Worm (Caenorhabditis elegans): ENCODE results near the gene clec-80.
A peak's percentile ranks its signal among the peaks of the same experiment; 100 is the strongest.

Gene clec-80

DNA sequence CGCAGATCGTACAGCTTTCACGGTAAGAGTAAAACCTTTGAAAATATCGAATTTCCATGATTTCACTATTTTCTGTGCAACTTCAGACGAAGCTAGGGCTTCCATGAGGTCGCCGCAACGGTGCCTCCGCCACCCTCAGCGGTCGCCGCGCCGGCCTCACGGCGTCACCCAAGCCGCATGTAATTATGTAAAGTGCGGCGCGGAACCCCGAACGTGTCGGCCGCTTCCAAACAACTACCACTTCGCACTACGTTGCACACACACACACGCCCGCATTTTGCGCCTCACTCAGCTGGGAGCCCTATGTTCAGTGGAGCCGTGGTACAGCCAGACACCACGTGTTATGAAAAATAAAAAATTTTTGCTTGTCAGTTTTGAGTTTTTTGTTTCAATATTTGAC is 6.5 kb upstream of the clec-80 start:
- TF ChIP-seq T22C8.4 (GFP tag; IDR thresholded peaks at IDR 0.05) (no peak), flt-1 (GFP tag; IDR thresholded peaks at IDR 0.05) (0 out of 2 replicates have a peak, but pooled peaks have one; percentile 35)

- TF ChIP-seq med-1 (GFP tag; optimal IDR thresholded peaks at IDR 0.05; ENCODE audit: insufficient read depth) (no peak), klf-2 (GFP tag; conservative IDR thresholded peaks at IDR 0.05) (no peak), cog-1 (tag; optimal IDR thresholded peaks at IDR 0.05) (no peak), flt-1 (GFP tag; IDR thresholded peaks at IDR 0.05) (no peak), T22C8.4 (GFP tag; IDR thresholded peaks at IDR 0.05) (no peak), ref-1 (GFP tag; conservative IDR thresholded peaks at IDR 0.05) (no peak), ztf-23 (GFP tag; IDR thresholded peaks at IDR 0.05) (no peak), ztf-29 (GFP tag; IDR thresholded peaks at IDR 0.05) (no peak), tab-1 (GFP tag; IDR thresholded peaks at IDR 0.05) (no peak)
These were observed 3.9 kb upstream of the clec-80 start, which contains the start of gene Y54G2A.13 for ce11 chrIV:2819633-2820032. Gene Y54G2A.13, minus strand, starts transcription at chrIV:2819733.

ce11 chrIV:2820408-2820807 is 3.1 kb upstream of the clec-80 start, which contains the start of gene Y54G2A.37:
Gene Y54G2A.37, plus strand, starts transcription at chrIV:2820708.
- TF ChIP-seq ztf-29 (GFP tag; IDR thresholded peaks at IDR 0.05) (no peak), med-1 (GFP tag; optimal IDR thresholded peaks at IDR 0.05; ENCODE audit: insufficient read depth) (no peak), ref-1 (GFP tag; conservative IDR thresholded peaks at IDR 0.05) (no peak), ztf-23 (GFP tag; IDR thresholded peaks at IDR 0.05) (no peak), cog-1 (tag; optimal IDR thresholded peaks at IDR 0.05) (no peak), T22C8.4 (GFP tag; IDR thresholded peaks at IDR 0.05) (no peak), klf-2 (GFP tag; conservative IDR thresholded peaks at IDR 0.05) (no peak), tab-1 (GFP tag; IDR thresholded peaks at IDR 0.05) (no peak), flt-1 (GFP tag; IDR thresholded peaks at IDR 0.05) (no peak)

ce11 chrIV:2825460-2826103 is 2.0 kb downstream of the clec-80 start:
- TF ChIP-seq ztf-29 (GFP tag; IDR thresholded peaks at IDR 0.05) (no peak), tab-1 (GFP tag; IDR thresholded peaks at IDR 0.05) (no peak), flt-1 (GFP tag; IDR thresholded peaks at IDR 0.05) (no peak), klf-2 (GFP tag; conservative IDR thresholded peaks at IDR 0.05) (no peak), med-1 (GFP tag; optimal IDR thresholded peaks at IDR 0.05; ENCODE audit: insufficient read depth) (no peak), cog-1 (tag; optimal IDR thresholded peaks at IDR 0.05) (no peak), T22C8.4 (GFP tag; IDR thresholded peaks at IDR 0.05) (no peak), ref-1 (GFP tag; conservative IDR thresholded peaks at IDR 0.05) (no peak)

DNA sequence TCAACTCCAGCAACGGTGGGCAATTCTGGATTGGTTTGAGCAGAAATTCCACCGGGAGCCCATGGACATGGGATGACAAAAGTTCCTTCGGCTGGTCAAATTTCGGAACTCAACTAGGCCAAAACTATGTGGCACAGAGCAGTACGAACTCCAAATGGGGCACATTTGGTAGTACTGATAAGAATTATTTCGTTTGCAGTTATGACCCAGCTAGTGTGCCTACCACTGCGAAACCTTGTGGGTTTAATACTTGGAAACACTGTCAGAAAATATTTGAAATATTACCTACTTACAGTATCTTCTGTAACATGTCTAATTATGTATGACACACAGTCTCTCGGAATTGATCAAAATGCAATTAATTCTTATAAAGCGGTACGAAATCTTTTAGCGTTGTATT is 2.8 kb downstream of the clec-80 start:
- TF ChIP-seq klf-2 (GFP tag; conservative IDR thresholded peaks at IDR 0.05) (no peak), T22C8.4 (GFP tag; IDR thresholded peaks at IDR 0.05) (no peak), med-1 (GFP tag; optimal IDR thresholded peaks at IDR 0.05; ENCODE audit: insufficient read depth) (no peak), ref-1 (GFP tag; conservative IDR thresholded peaks at IDR 0.05) (no peak), ztf-23 (GFP tag; IDR thresholded peaks at IDR 0.05) (no peak), tab-1 (GFP tag; IDR thresholded peaks at IDR 0.05) (no peak), cog-1 (tag; optimal IDR thresholded peaks at IDR 0.05) (no peak), flt-1 (GFP tag; IDR thresholded peaks at IDR 0.05) (no peak), ztf-29 (GFP tag; IDR thresholded peaks at IDR 0.05) (no peak)

ce11 chrIV:2832587-2832986 is 9.0 kb downstream of the clec-80 start, which contains the start of the genes Y54G2A.48 and pudl-1:
Gene Y54G2A.48, minus strand, starts transcription at chrIV:2832687.
Gene pudl-1, plus strand, starts transcription at chrIV:2832906.
- TF ChIP-seq tab-1 (GFP tag; IDR thresholded peaks at IDR 0.05) = no peak
- TF ChIP-seq ztf-29 (GFP tag; IDR thresholded peaks at IDR 0.05) = no peak
- TF ChIP-seq T22C8.4 (GFP tag; IDR thresholded peaks at IDR 0.05) = no peak
- no peak for TF ChIP-seq ref-1 (GFP tag; conservative IDR thresholded peaks at IDR 0.05)
- TF ChIP-seq flt-1 (GFP tag; IDR thresholded peaks at IDR 0.05) = no peak
- no peak for TF ChIP-seq klf-2 (GFP tag; conservative IDR thresholded peaks at IDR 0.05)
- TF ChIP-seq ztf-23 (GFP tag; IDR thresholded peaks at IDR 0.05) = no peak
- no peak for TF ChIP-seq cog-1 (tag; optimal IDR thresholded peaks at IDR 0.05)
- no peak for TF ChIP-seq med-1 (GFP tag; optimal IDR thresholded peaks at IDR 0.05; ENCODE audit: insufficient read depth)

DNA sequence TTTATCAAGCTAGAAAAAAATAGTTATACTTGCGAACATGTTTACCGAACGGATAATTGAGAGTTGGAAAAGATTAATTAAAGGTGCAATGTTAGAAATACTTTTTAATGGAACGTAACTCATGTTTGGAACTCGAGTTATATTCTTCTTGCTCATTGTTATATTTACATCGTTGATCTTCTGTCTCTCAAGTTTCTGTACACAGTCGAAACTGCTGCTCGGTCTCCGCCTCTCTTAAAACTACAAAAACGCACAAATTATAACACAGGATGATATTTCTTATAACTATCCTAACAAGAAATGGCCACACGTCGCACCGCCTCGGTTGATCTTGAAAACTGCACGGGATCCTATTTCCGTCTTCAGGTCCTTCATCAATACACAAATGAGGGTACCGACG is 11.0 kb downstream of the clec-80 start, which contains the start of gene pudl-2:
Gene pudl-2 (plus strand): TSS at position 301 of the 400 bp plus-strand sequence.
- TF ChIP-seq T22C8.4 (GFP tag; IDR thresholded peaks at IDR 0.05) (no peak), klf-2 (GFP tag; conservative IDR thresholded peaks at IDR 0.05) (no peak), ztf-23 (GFP tag; IDR thresholded peaks at IDR 0.05) (no peak), flt-1 (GFP tag; IDR thresholded peaks at IDR 0.05) (no peak), ref-1 (GFP tag; conservative IDR thresholded peaks at IDR 0.05) (no peak)

DNA sequence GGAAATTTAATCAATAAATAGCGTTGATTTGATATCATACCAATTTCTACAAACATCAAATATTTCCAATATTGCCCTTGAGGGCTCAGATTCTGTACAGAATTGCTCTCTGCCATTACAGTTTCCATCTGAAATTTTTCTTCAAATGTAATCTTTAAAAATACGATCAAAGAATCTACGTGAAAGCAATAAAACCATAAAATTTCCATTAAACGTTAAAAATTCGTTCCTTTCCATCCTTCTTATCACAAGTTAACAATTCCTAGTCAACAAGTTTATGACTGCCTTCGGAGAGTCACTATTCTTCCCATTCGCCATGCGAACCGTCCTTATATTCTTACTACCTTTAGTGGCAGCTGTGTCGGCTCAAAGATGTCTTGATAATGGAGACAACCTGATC is 11.8 kb downstream of the clec-80 start, which contains the start of gene clec-82:
Gene clec-82 (plus strand): TSS at position 301 of the 400 bp plus-strand sequence.
- TF ChIP-seq ref-1 (GFP tag; conservative IDR thresholded peaks at IDR 0.05) (no peak), med-1 (GFP tag; optimal IDR thresholded peaks at IDR 0.05; ENCODE audit: insufficient read depth) (no peak), klf-2 (GFP tag; conservative IDR thresholded peaks at IDR 0.05) (no peak), cog-1 (tag; optimal IDR thresholded peaks at IDR 0.05) (no peak), flt-1 (GFP tag; IDR thresholded peaks at IDR 0.05) (no peak), ztf-29 (GFP tag; IDR thresholded peaks at IDR 0.05) (no peak), ztf-23 (GFP tag; IDR thresholded peaks at IDR 0.05) (no peak)

DNA sequence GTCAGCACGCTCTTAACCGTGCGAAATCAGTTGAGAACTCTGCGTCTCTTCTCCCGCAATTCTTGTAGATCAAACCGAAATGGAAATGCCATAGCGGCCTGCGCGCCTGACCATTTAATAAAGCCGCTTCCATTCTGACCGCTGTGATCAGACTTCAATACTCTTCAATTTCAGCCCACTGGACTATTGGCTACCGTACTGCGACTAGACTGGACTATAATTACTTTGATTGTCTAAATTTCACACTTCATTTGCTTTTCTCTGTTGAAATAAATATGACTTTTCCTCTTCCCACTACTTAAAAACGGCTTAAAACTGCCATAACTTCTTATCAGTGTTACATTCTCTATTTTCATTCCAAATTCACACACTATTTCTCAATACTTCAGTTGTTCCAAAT is 14.8 kb downstream of the clec-80 start, which contains the start of gene Y54G2A.7:
Gene Y54G2A.7 (plus strand): TSS at position 301 of the 400 bp plus-strand sequence.
- TF ChIP-seq ztf-29 (GFP tag; IDR thresholded peaks at IDR 0.05) = no peak
- no peak for TF ChIP-seq ztf-23 (GFP tag; IDR thresholded peaks at IDR 0.05)
- TF ChIP-seq tab-1 (GFP tag; IDR thresholded peaks at IDR 0.05) = no peak
- TF ChIP-seq cog-1 (tag; optimal IDR thresholded peaks at IDR 0.05) = no peak
- no peak for TF ChIP-seq med-1 (GFP tag; optimal IDR thresholded peaks at IDR 0.05; ENCODE audit: insufficient read depth)
- no peak for TF ChIP-seq T22C8.4 (GFP tag; IDR thresholded peaks at IDR 0.05)
- TF ChIP-seq flt-1 (GFP tag; IDR thresholded peaks at IDR 0.05) = no peak
- TF ChIP-seq ref-1 (GFP tag; conservative IDR thresholded peaks at IDR 0.05) = no peak

ce11 chrIV:2841260-2841659 is 17.7 kb downstream of the clec-80 start, which contains the start of gene clec-83:
Gene clec-83, minus strand, starts transcription at chrIV:2841472.
- TF ChIP-seq ztf-23 (GFP tag; IDR thresholded peaks at IDR 0.05) = no peak
- TF ChIP-seq ztf-29 (GFP tag; IDR thresholded peaks at IDR 0.05) = no peak
- no peak for TF ChIP-seq cog-1 (tag; optimal IDR thresholded peaks at IDR 0.05)
- TF ChIP-seq ref-1 (GFP tag; conservative IDR thresholded peaks at IDR 0.05) = no peak
- no peak for TF ChIP-seq flt-1 (GFP tag; IDR thresholded peaks at IDR 0.05)
